Worm (Caenorhabditis elegans): Measurements from ENCODE around the gene T05A8.11.
"Not testable (repeated sequence)": the region's sequence is repeated elsewhere in the genome, so short reads cannot be mapped to it uniquely, and the experiment has no call there.

Gene T05A8.11

ce11 chrII:2707872-2708271, 17.6 kb downstream of the T05A8.11 start, which contains the start of gene Y47G7B.2:
Gene Y47G7B.2, minus strand, starts transcription at chrII:2708014.
- TF ChIP-seq unc-62 (GFP tag; optimal IDR thresholded peaks at IDR 0.05) = no peak

- TF ChIP-seq unc-62 (GFP tag; optimal IDR thresholded peaks at IDR 0.05) = no peak
Measured at ce11 chrII:2705200-2705599, 20.3 kb downstream of the T05A8.11 start, which contains the start of gene srh-128. Gene srh-128, minus strand, starts transcription at chrII:2705300.

- no peak for TF ChIP-seq unc-62 (GFP tag; optimal IDR thresholded peaks at IDR 0.05)
Measured at ce11 chrII:2702757-2703156, 22.7 kb downstream of the T05A8.11 start, which contains the start of gene sri-60. Gene sri-60, minus strand, starts transcription at chrII:2702857.

ce11 chrII:2700229-2700628, 25.2 kb downstream of the T05A8.11 start, which contains the start of gene sri-61:
Gene sri-61, minus strand, starts transcription at chrII:2700329.
- no peak for TF ChIP-seq unc-62 (GFP tag; optimal IDR thresholded peaks at IDR 0.05)

- no peak for TF ChIP-seq unc-62 (GFP tag; optimal IDR thresholded peaks at IDR 0.05)
Measured at ce11 chrII:2698378-2698777, 27.1 kb downstream of the T05A8.11 start, which contains the start of gene sri-62. Gene sri-62, minus strand, starts transcription at chrII:2698478.

ce11 chrII:2695079-2695478, 30.4 kb downstream of the T05A8.11 start:
- TF ChIP-seq unc-62 (GFP tag; optimal IDR thresholded peaks at IDR 0.05) = no peak

- TF ChIP-seq unc-62 (GFP tag; optimal IDR thresholded peaks at IDR 0.05) = no peak
Measured at ce11 chrII:2692476-2692875, 33.0 kb downstream of the T05A8.11 start, which contains the start of gene set-11. Gene set-11, minus strand, starts transcription at chrII:2692576.

ce11 chrII:2690080-2690479, 35.4 kb downstream of the T05A8.11 start, which contains the start of gene nspf-3:
Gene nspf-3, minus strand, starts transcription at chrII:2690180.
- no peak for TF ChIP-seq unc-62 (GFP tag; optimal IDR thresholded peaks at IDR 0.05)

ce11 chrII:2688616-2689015, 36.8 kb downstream of the T05A8.11 start, which contains the start of gene nspf-2:
Gene nspf-2, plus strand, starts transcription at chrII:2688916.
- not testable (repeated sequence) for TF ChIP-seq unc-62 (GFP tag; optimal IDR thresholded peaks at IDR 0.05)

- no peak for TF ChIP-seq unc-62 (GFP tag; optimal IDR thresholded peaks at IDR 0.05)
Measured at ce11 chrII:2686985-2687675, 38.3 kb downstream of the T05A8.11 start, which contains the start of the genes sup-9 and nspf-1. Gene sup-9, minus strand, starts transcription at chrII:2687027. Gene nspf-1, plus strand, starts transcription at chrII:2687625.

- TF ChIP-seq unc-62 (GFP tag; optimal IDR thresholded peaks at IDR 0.05) = no peak
Measured at ce11 chrII:2684783-2685182, 40.7 kb downstream of the T05A8.11 start.

- no peak for TF ChIP-seq unc-62 (GFP tag; optimal IDR thresholded peaks at IDR 0.05)
Measured at ce11 chrII:2684208-2684607, 41.3 kb downstream of the T05A8.11 start, which contains the start of gene ceh-87. Gene ceh-87, minus strand, starts transcription at chrII:2684308.

ce11 chrII:2681118-2681517, 44.3 kb downstream of the T05A8.11 start, which contains the start of gene F34D6.1:
Gene F34D6.1, minus strand, starts transcription at chrII:2681218.
- no peak for TF ChIP-seq unc-62 (GFP tag; optimal IDR thresholded peaks at IDR 0.05)

- TF ChIP-seq unc-62 (GFP tag; optimal IDR thresholded peaks at IDR 0.05) = no peak
Measured at ce11 chrII:2677534-2678168, 47.8 kb downstream of the T05A8.11 start, which contains the start of gene F22E5.17. Gene F22E5.17, plus strand, starts transcription at chrII:2678041.
